Worm (Caenorhabditis elegans) whole organism, L2 larva: ENCODE data around the gene ZC443.4.

Source experiments
- C34F6.9 ChIP-seq: fragments of 150-350 bp; optimal IDR thresholded peaks from 2 replicates; lab custom pipeline; 2014; ENCODE audit warnings: missing biosample characterization, missing genetic modification characterization
- nhr-11 ChIP-seq: fragments of 150-350 bp; optimal IDR thresholded peaks from 2 replicates; lab custom pipeline; 2014; ENCODE audit warnings: missing biosample characterization, missing genetic modification characterization
- nhr-237 ChIP-seq: fragments of 150-350 bp; optimal IDR thresholded peaks from 2 replicates; lab custom pipeline; 2014; ENCODE audit warnings: missing biosample characterization, missing genetic modification characterization
- zag-1 ChIP-seq: fragments of 150-350 bp; optimal IDR thresholded peaks from 2 replicates; lab custom pipeline; 2014; ENCODE audit warnings: missing biosample characterization, missing genetic modification characterization
- ztf-11 ChIP-seq: sonication (generic microtip); optimal IDR thresholded peaks from 2 replicates; lab custom pipeline; 2017; ENCODE audit warnings: missing biosample characterization, missing genetic modification characterization

DNA sequence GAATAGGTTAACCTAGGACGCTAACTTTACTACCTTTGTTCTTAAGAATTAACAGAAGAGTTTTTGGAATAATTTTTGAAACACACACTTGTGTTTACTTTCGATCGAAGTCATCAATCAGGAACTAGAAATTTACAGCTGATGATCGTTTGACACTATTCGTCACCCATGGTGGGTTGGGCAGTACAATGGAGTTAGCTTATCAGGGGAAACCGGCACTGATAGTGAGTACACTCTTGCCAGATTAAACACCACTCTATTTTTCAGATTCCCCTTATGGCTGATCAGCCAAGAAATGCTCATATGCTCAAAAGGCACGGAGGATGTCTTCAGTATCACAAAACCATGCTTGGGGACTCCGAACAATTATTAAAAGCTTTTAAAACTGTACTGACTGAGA, 2.4 kb upstream of the ZC443.4 start:
- TF ChIP-seq zag-1 (no peak), nhr-11 (tag; lab: Kevin White, UChicago) (no peak), nhr-237 (no peak), C34F6.9 (tag; lab: Kevin White, UChicago) (no peak), ztf-11 (tag; lab: Kevin White, UChicago) (no peak)
